Worm (Caenorhabditis elegans): ENCODE data around the gene lgc-58.

- no peak for TF ChIP-seq alr-1 (tag; optimal IDR thresholded peaks at IDR 0.05)
- no peak for TF ChIP-seq unc-62 (GFP tag; optimal IDR thresholded peaks at IDR 0.05)
- TF ChIP-seq ztf-11 (tag; optimal IDR thresholded peaks at IDR 0.05), result no peak
- no peak for TF ChIP-seq elt-1 (tag; optimal IDR thresholded peaks at IDR 0.05)
- TF ChIP-seq lin-11 (tag; optimal IDR thresholded peaks at IDR 0.05), result no peak
- TF ChIP-seq skn-1 (tag; optimal IDR thresholded peaks at IDR 0.05), result no peak
- TF ChIP-seq lin-13 (GFP tag; optimal IDR thresholded peaks at IDR 0.05), result no peak
- no peak for TF ChIP-seq zag-1 (tag; optimal IDR thresholded peaks at IDR 0.05)
- no peak for TF ChIP-seq blmp-1 (tag; optimal IDR thresholded peaks at IDR 0.05; ENCODE audit: insufficient read depth)
- TF ChIP-seq mab-5 (tag; optimal IDR thresholded peaks at IDR 0.05), result no peak
These were observed 22.6 kb upstream of the lgc-58 start, which contains the start of gene C45B2.6 for ce11 chrX:6052744-6053143.
